Worm (Caenorhabditis elegans) whole organism, L3 larva: Measurements from ENCODE around the gene gsto-1.

Source experiments
- aly-2 ChIP-seq: fragments of 150-350 bp; optimal IDR thresholded peaks from 2 replicates; lab custom pipeline; 2014; ENCODE audit warnings: missing biosample characterization, missing genetic modification characterization
- daf-12 ChIP-seq: fragments of 150-350 bp; optimal IDR thresholded peaks from 2 replicates; lab custom pipeline; 2014; ENCODE audit warnings: missing biosample characterization, missing genetic modification reagents, missing genetic modification characterization
- egl-27 ChIP-seq: sonication (generic microtip); optimal IDR thresholded peaks from 4 replicates; lab custom pipeline; 2017; ENCODE audit warnings: missing biosample characterization, missing genetic modification reagents, missing genetic modification characterization
- elt-3 ChIP-seq, 3 experiments: fragments of 150-350 bp in 1 of 3; sonication (generic microtip) in 2 of 3; optimal IDR thresholded peaks; 2 replicates in 2 of 3; 4 replicates in 1 of 3; lab custom pipeline; 2014 to 2017; ENCODE audit warnings: missing biosample characterization in 3 of 3, missing genetic modification characterization in 3 of 3
- eor-1 ChIP-seq, 2 experiments: fragments of 150-350 bp; optimal IDR thresholded peaks; 2 replicates each; lab custom pipeline; 2014 to 2018; ENCODE audit warnings: missing biosample characterization in 2 of 2, missing genetic modification characterization in 2 of 2
- lsy-12 ChIP-seq: sonication (generic microtip); optimal IDR thresholded peaks from 2 replicates; lab custom pipeline; 2016; ENCODE audit warnings: mild to moderate bottlenecking, missing genetic modification characterization, missing compliant biosample characterization
- mdl-1 ChIP-seq: fragments of 150-350 bp; optimal IDR thresholded peaks from 2 replicates; lab custom pipeline; 2014; ENCODE audit warnings: missing biosample characterization, missing genetic modification characterization
- nhr-237 ChIP-seq: fragments of 150-350 bp; optimal IDR thresholded peaks from 2 replicates; lab custom pipeline; 2014; ENCODE audit warnings: missing biosample characterization, missing genetic modification characterization
- skn-1 ChIP-seq: fragments of 150-350 bp; optimal IDR thresholded peaks from 2 replicates; lab custom pipeline; 2014; ENCODE audit warnings: missing biosample characterization, missing genetic modification characterization
- unc-62 ChIP-seq: fragments of 150-350 bp; sonication (generic microtip); optimal IDR thresholded peaks from 4 replicates; lab custom pipeline; 2014; ENCODE audit warnings: missing biosample characterization, missing genetic modification reagents, missing genetic modification characterization
- zag-1 ChIP-seq: fragments of 150-350 bp; optimal IDR thresholded peaks from 2 replicates; lab custom pipeline; 2014; ENCODE audit warnings: missing biosample characterization, missing genetic modification characterization
- ztf-11 ChIP-seq: fragments of 150-350 bp; optimal IDR thresholded peaks from 2 replicates; lab custom pipeline; 2014; ENCODE audit warnings: missing biosample characterization, missing genetic modification characterization
- ztf-4 ChIP-seq: fragments of 150-350 bp; optimal IDR thresholded peaks from 2 replicates; lab custom pipeline; 2014; ENCODE audit warnings: missing biosample characterization, missing genetic modification characterization

DNA sequence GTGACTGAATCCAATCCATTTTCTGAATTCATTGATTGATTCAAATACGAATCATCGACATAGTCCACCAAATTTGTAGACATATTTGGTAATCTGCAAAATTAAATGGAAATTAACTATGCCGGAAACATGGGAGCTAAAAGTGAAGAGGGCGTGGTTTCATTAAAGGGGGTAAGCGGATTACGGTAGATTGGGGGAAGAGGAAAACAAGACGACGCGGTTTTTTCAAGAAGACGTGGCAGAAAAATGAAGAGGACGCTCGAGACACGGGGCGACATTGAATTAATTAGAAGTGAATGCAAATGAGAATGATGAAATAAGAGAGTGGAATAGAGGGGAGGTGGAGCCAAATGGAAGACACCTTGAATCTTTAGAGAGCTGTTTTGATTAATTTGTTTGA is 49.5 kb upstream of the gsto-1 start, which contains the start of gene npr-17:
- TF ChIP-seq eor-1 (tag; optimal IDR thresholded peaks at IDR 0.05; lab: Kevin White, UChicago) = no peak
- no peak for TF ChIP-seq elt-3 (tag; optimal IDR thresholded peaks at IDR 0.05; lab: Kevin White, UChicago)
- no peak for TF ChIP-seq daf-12 (tag; lab: Kevin White, UChicago)
- TF ChIP-seq lsy-12 (tag; lab: Kevin White, UChicago) = no peak
- no peak for TF ChIP-seq nhr-237
- TF ChIP-seq mdl-1 (tag; lab: Kevin White, UChicago) = no peak
- no peak for TF ChIP-seq skn-1 (tag; lab: Kevin White, UChicago)
- TF ChIP-seq egl-27 (tag; lab: Kevin White, UChicago) = no peak
- no peak for TF ChIP-seq ztf-4
- no peak for TF ChIP-seq aly-2
- TF ChIP-seq ztf-11 (tag; lab: Kevin White, UChicago) = no peak
- TF ChIP-seq unc-62 = no peak
- no peak for TF ChIP-seq zag-1 (tag; lab: Kevin White, UChicago)
